Worm (Caenorhabditis elegans) whole organism, midembryonic: ENCODE measurements around the gene Y6D1A.1.

ENCODE experiments used
- T22C8.4 ChIP-seq: fragments of 200-800 bp; sonication (Bioruptor generic); IDR thresholded peaks from 2 replicates; pipeline ENCODE4 v1.3.6; 2022; ENCODE audit warnings: missing genetic modification characterization, missing compliant biosample characterization
- cog-1 ChIP-seq: sonication (generic microtip); optimal IDR thresholded peaks from 2 replicates; lab custom pipeline; 2016; ENCODE audit warnings: missing genetic modification characterization, missing compliant biosample characterization
- flt-1 ChIP-seq: fragments of 200-800 bp; sonication (Bioruptor generic); IDR thresholded peaks from 2 replicates; pipeline ENCODE4 v1.3.6; 2022; ENCODE audit warnings: missing genetic modification characterization, missing compliant biosample characterization
- klf-2 ChIP-seq: fragments of 200-800 bp; sonication (Bioruptor generic); conservative IDR thresholded peaks from 2 replicates; pipeline ENCODE4 v1.3.6; 2022; ENCODE audit warnings: missing genetic modification reagents, missing genetic modification characterization, missing compliant biosample characterization
- med-1 ChIP-seq: sonication (generic microtip); optimal IDR thresholded peaks from 2 replicates; lab custom pipeline; 2017; ENCODE audit warnings: missing genetic modification characterization, mild to moderate bottlenecking, missing compliant biosample characterization, antibody characterized with exemption, missing genetic modification reagents; ENCODE audit not compliant: insufficient read depth
- ref-1 ChIP-seq: fragments of 200-800 bp; sonication (Bioruptor generic); conservative IDR thresholded peaks from 2 replicates; pipeline ENCODE4 v1.3.6; 2022; ENCODE audit warnings: missing genetic modification reagents, missing genetic modification characterization, missing compliant biosample characterization
- tab-1 ChIP-seq: fragments of 200-800 bp; sonication (Bioruptor generic); IDR thresholded peaks from 2 replicates; pipeline ENCODE4 v1.3.6; 2022; ENCODE audit warnings: missing genetic modification characterization, missing compliant biosample characterization
- ztf-23 ChIP-seq: fragments of 200-800 bp; sonication (Bioruptor generic); IDR thresholded peaks from 2 replicates; pipeline ENCODE4 v1.3.6; 2022; ENCODE audit warnings: missing genetic modification reagents, missing genetic modification characterization, missing compliant biosample characterization
- ztf-29 ChIP-seq: fragments of 200-800 bp; sonication (Bioruptor generic); IDR thresholded peaks from 2 replicates; pipeline ENCODE4 v1.3.6; 2022; ENCODE audit warnings: missing genetic modification reagents, missing genetic modification characterization, missing compliant biosample characterization

The Y6D1A.1 gene

DNA sequence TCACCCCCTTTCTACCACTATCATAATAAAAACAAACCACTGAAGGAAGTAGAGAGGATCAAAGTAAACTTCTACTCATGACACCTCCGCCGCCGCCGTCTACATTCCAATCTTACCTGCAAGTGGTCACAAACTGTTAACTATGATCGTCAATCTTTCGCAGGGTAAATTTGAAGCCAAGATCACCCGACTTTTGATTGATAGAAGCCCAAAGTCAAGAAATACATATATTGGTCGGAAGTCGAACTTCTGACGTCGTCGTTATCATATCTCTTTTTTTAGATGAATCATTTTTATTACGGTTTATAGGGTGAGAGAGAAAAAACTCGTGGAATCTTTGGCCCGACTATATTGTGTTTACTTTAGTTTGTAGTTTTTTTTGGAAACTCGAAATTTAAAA lies 14.9 kb upstream of the Y6D1A.1 start:
- TF ChIP-seq tab-1: no peak
- TF ChIP-seq ref-1 (GFP tag; lab: Robert Waterston, UW): no peak
- no peak for TF ChIP-seq flt-1 (GFP tag; lab: Robert Waterston, UW)
- TF ChIP-seq T22C8.4 (GFP tag; lab: Robert Waterston, UW): no peak
- TF ChIP-seq klf-2: no peak
- no peak for TF ChIP-seq ztf-23 (GFP tag; lab: Robert Waterston, UW)

DNA sequence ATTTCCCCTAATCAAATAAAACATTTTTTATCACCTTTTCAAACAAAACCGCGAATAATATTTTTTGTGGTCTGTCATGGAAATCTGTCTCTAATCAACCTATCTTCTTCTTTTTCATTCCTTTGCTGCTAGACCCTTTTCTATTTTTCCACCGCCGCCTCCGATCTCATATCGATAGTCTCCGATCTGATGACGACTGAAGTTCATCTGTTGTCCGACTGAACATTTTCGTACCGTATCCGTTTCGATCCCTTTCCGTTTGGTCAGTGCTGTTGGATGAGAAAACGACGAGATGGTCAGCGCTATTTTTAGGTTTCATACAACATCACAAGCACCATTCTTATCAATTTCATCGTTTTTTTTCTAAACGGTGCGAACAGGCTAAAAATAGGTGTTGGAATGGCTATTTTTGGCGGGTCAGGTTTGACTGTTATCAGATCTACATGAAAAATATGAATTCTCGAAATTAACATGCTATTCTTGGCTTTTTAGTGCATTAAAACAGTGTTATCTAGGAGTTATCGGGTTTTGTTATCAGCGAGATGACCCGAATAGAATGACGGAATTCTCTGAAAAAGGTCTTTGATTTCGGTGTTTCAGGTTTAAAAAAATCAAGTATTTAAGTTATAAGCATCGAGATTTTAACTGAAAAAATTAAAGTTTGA lies 13.3 kb upstream of the Y6D1A.1 start:
- TF ChIP-seq med-1 (no peak), flt-1 (GFP tag; lab: Robert Waterston, UW) (no peak), ztf-23 (GFP tag; lab: Robert Waterston, UW) (no peak), cog-1 (no peak), tab-1 (no peak), ztf-29 (no peak), klf-2 (no peak), T22C8.4 (GFP tag; lab: Robert Waterston, UW) (no peak), ref-1 (GFP tag; lab: Robert Waterston, UW) (no peak)

DNA sequence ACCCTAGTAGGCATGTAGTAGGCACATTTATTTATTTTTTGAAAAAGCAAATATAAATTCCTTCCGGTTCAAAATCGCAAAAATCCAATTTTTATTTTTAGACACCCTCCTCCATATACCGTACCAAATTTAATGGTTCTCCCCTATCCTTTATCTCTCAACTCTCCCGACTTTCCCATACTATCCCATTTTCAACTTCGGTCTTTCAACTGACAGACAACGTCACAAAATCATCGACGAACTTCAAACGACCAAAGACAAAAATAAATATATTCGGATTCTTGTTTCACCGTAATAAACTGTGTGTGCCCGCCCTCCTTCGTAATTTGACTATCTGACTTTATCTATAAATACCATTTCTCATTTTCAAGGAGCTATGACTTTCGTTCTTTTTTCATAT lies 11.8 kb upstream of the Y6D1A.1 start, which contains the start of gene T27D12.6:
TSS of gene T27D12.6 (plus strand) at position 301 of the 400 bp plus-strand sequence.
- TF ChIP-seq ref-1 (GFP tag; lab: Robert Waterston, UW) (no peak), tab-1 (no peak), med-1 (no peak), T22C8.4 (GFP tag; lab: Robert Waterston, UW) (no peak), klf-2 (no peak), ztf-23 (GFP tag; lab: Robert Waterston, UW) (no peak), flt-1 (GFP tag; lab: Robert Waterston, UW) (no peak), cog-1 (no peak), ztf-29 (no peak)

DNA sequence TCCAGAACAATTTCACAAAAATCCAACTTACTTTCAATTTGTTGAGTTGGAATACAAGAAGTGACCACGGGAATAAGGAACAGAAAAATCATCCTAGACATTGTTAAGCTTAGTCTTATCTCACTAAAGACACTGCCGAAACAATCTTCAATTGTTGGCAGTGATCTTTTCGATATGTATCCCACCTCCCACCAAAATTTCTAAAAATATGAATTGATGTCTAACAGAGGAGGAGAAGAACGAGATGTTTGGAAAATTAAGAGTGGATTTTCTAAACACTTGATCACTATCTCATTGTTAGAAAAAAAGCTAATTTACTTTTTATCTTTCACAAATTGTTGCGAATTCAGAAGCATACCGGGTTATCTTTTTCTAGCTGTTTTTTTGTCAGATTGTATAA lies 9.1 kb upstream of the Y6D1A.1 start, which contains the start of gene clec-144:
TSS of gene clec-144 (minus strand) at position 101 of the 400 bp plus-strand sequence.
- TF ChIP-seq cog-1 (no peak), flt-1 (GFP tag; lab: Robert Waterston, UW) (no peak), ztf-23 (GFP tag; lab: Robert Waterston, UW) (no peak), klf-2 (no peak), ref-1 (GFP tag; lab: Robert Waterston, UW) (no peak), med-1 (no peak), ztf-29 (no peak), T22C8.4 (GFP tag; lab: Robert Waterston, UW) (no peak), tab-1 (no peak)

DNA sequence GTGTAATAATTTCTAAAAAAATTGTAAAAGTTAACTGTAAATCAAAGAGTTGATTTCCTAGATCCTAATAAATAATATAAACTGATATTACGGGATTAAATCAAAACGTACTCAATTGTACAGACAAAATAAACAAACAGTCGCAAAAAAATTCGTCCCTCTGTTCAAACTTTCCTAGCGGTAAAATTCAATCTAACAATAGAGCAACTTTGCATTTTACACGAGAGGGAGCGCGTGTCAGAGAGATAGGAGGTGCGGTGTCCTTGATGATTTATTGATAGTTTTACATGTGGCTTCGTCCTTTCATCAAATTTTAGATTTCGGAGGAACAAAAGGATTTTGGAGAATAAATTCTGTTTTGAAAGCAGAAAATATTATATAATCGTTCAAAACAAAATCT lies 7.2 kb upstream of the Y6D1A.1 start:
- TF ChIP-seq cog-1 (no peak), med-1 (no peak), ztf-29 (no peak), ztf-23 (GFP tag; lab: Robert Waterston, UW) (no peak), klf-2 (no peak), tab-1 (no peak), T22C8.4 (GFP tag; lab: Robert Waterston, UW) (no peak), flt-1 (GFP tag; lab: Robert Waterston, UW) (no peak), ref-1 (GFP tag; lab: Robert Waterston, UW) (no peak)

DNA sequence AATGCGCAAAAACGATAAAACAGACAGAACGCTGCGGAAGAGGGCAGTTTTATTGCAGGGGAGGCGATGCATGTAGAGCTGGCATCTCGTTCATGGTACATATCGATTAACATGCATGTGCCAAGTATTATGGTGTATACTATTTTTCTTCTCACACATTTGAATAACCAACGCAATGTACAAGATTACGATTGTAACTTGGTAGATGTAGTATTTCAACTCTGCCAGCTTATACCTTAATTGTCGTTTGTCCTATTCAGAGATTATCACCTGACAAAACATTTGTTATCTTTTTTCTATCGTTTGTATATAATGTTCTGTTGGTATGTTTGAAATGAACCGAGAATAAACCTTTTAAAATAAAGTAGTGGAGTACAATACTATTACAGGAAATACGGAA lies 6.5 kb upstream of the Y6D1A.1 start, which contains the start of gene pes-5:
TSS of gene pes-5 (minus strand) at position 101 of the 400 bp plus-strand sequence.
- TF ChIP-seq klf-2: no peak
- no peak for TF ChIP-seq ztf-23 (GFP tag; lab: Robert Waterston, UW)
- TF ChIP-seq flt-1 (GFP tag; lab: Robert Waterston, UW): no peak
- no peak for TF ChIP-seq ztf-29
- no peak for TF ChIP-seq ref-1 (GFP tag; lab: Robert Waterston, UW)
- no peak for TF ChIP-seq tab-1
- no peak for TF ChIP-seq cog-1
- no peak for TF ChIP-seq T22C8.4 (GFP tag; lab: Robert Waterston, UW)
- TF ChIP-seq med-1: no peak

DNA sequence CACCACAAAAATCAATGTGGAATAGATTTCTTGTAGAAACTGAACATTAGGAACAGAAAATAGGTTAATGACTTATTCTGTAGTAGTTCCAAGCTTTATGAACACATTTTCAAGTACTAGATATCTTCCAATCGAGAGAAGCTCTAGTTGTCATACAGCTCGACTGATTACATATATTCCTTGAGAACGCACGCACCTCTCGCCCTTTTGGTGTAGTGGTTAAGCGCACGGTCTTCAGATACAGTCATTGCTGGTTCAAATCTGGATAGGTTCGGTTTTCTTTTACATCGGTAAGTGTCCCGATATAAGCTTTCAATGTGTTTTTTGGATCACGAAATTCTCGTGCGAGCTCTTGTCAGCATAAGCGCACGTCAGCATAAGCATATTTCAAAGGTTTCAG lies 1.3 kb upstream of the Y6D1A.1 start:
- TF ChIP-seq ztf-23 (GFP tag; lab: Robert Waterston, UW): 0 out of 2 replicates have a peak, but pooled peaks have one; percentile 35
- TF ChIP-seq flt-1 (GFP tag; lab: Robert Waterston, UW): 0 out of 2 replicates have a peak, but pooled peaks have one; percentile 53
- 0 out of 2 replicates have a peak, but pooled peaks have one; percentile 59 for TF ChIP-seq tab-1

DNA sequence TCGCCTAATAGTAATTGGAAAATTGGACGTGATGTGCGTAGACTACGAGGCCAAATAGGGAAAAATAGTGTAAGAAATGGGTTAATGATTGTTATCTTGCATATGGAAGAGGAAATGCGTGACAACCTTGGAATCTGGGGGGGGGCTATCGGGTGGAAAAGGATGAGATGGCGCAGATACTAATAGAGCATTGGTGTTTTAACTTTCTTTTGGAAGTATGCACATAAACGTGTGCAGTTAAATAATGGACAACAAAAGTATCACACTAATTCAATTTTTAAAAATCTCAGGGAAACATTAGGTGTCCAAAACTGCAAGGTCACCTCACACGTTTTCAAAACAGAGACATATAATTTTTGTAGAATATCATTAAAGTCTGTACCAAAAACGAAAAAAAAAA lies 3.6 kb downstream of the Y6D1A.1 start, which contains the start of gene Y6D1A.2:
TSS of gene Y6D1A.2 (minus strand) at position 101 of the 400 bp plus-strand sequence.
- no peak for TF ChIP-seq ref-1 (GFP tag; lab: Robert Waterston, UW)
- TF ChIP-seq tab-1: no peak
- no peak for TF ChIP-seq T22C8.4 (GFP tag; lab: Robert Waterston, UW)
- TF ChIP-seq cog-1: no peak
- no peak for TF ChIP-seq ztf-23 (GFP tag; lab: Robert Waterston, UW)
- TF ChIP-seq ztf-29: no peak
- no peak for TF ChIP-seq klf-2
- TF ChIP-seq med-1: no peak
- no peak for TF ChIP-seq flt-1 (GFP tag; lab: Robert Waterston, UW)

DNA sequence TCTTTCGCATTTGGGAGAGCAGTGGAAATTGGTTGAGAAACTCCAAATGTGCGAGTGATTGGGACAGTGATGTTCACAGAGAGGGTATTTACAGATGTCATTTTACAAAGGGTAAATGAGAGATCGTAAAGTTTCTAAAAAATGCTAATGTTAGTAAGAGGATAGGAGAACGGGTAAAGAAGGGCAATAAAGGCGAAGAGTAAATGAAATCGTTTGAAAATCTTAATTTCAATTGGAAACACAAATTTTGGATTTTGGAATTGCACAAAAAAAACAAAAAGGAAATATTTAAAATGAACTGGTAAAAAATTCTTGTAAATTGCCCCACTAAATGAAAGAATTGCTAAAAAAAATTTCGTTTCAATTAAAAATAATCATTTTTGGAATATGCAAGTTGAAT lies 6.9 kb downstream of the Y6D1A.1 start, which contains the start of gene pap-3:
TSS of gene pap-3 (minus strand) at position 101 of the 400 bp plus-strand sequence.
- TF ChIP-seq tab-1 (no peak), ztf-29 (no peak)

DNA sequence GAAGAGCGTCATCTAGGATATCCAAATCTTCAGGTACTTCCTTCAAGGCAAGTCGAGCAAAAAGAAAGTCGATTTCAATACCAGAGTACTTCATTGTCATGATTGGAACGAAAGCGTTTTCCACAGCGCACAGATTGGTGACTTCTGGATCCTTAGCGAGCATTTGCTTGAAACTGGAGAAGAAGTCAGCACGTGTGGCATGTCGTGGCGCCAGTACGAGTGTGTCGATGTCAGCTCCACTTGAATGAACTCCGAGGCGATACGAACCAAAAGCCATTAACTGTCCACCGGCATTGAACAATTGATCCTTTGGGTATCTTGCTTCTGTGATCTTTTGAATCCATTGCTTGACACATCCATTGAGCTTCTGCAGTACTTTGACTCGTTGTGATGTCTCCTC lies 7.4 kb downstream of the Y6D1A.1 start:
- no peak for TF ChIP-seq med-1
- no peak for TF ChIP-seq ref-1 (GFP tag; lab: Robert Waterston, UW)
- no peak for TF ChIP-seq T22C8.4 (GFP tag; lab: Robert Waterston, UW)
- no peak for TF ChIP-seq tab-1
- TF ChIP-seq klf-2: no peak
- TF ChIP-seq ztf-23 (GFP tag; lab: Robert Waterston, UW): no peak
- TF ChIP-seq flt-1 (GFP tag; lab: Robert Waterston, UW): no peak
- no peak for TF ChIP-seq ztf-29
- TF ChIP-seq cog-1: no peak
